Fruit fly (Drosophila melanogaster) whole organism, embryonic: Measurements from ENCODE around the gene CG13096.

Source experiments
- B-H2 ChIP-seq: fragments of 200-800 bp; sonication (Bioruptor generic); optimal IDR thresholded peaks from 2 replicates; lab custom pipeline; 2018; ENCODE audit warnings: missing biosample characterization, mild to moderate bottlenecking, missing genetic modification characterization
- C15 ChIP-seq: fragments of 200-800 bp; sonication (Bioruptor generic); IDR thresholded peaks from 3 replicates; pipeline ENCODE4 v1.3.6; 2022; ENCODE audit warnings: missing biosample characterization, missing genetic modification characterization
- CG12236 ChIP-seq: fragments of 200-800 bp; sonication (Bioruptor generic); optimal IDR thresholded peaks from 2 replicates; lab custom pipeline; 2016; ENCODE audit warnings: missing biosample characterization, missing genetic modification characterization
- CG12769 ChIP-seq: fragments of 200-800 bp; sonication (Bioruptor generic); optimal IDR thresholded peaks from 2 replicates; lab custom pipeline; 2019; ENCODE audit warnings: missing biosample characterization, mild to moderate bottlenecking, missing genetic modification characterization, moderate library complexity
- CG15073 ChIP-seq: fragments of 200-800 bp; sonication (Bioruptor generic); optimal IDR thresholded peaks from 2 replicates; lab custom pipeline; 2016; ENCODE audit warnings: missing biosample characterization, missing genetic modification characterization
- CG1603 ChIP-seq: fragments of 200-800 bp; sonication (Bioruptor generic); optimal IDR thresholded peaks from 2 replicates; lab custom pipeline; 2019; ENCODE audit warnings: missing biosample characterization, mild to moderate bottlenecking, missing genetic modification characterization, moderate library complexity
- CG17359 ChIP-seq: fragments of 200-800 bp; sonication (Bioruptor generic); optimal IDR thresholded peaks from 3 replicates; lab custom pipeline; 2018; ENCODE audit warnings: missing biosample characterization, mild to moderate bottlenecking, missing genetic modification characterization, moderate library complexity
- CG17361 ChIP-seq: fragments of 200-800 bp; sonication (Bioruptor generic); IDR thresholded peaks from 3 replicates; pipeline ENCODE4 v1.3.6; 2022; ENCODE audit warnings: missing biosample characterization, missing genetic modification characterization
- CG17912 ChIP-seq: fragments of 200-800 bp; sonication (Bioruptor generic); optimal IDR thresholded peaks from 2 replicates; lab custom pipeline; 2018; ENCODE audit warnings: missing biosample characterization, mild to moderate bottlenecking, missing genetic modification characterization
- CG32767 ChIP-seq: fragments of 200-800 bp; sonication (Bioruptor generic); IDR thresholded peaks from 2 replicates; pipeline ENCODE4 v1.3.6; 2022; ENCODE audit warnings: missing biosample characterization, missing genetic modification characterization
- CG3281 ChIP-seq: fragments of 200-800 bp; sonication (Bioruptor generic); optimal IDR thresholded peaks from 3 replicates; lab custom pipeline; 2017; ENCODE audit warnings: missing biosample characterization, mild to moderate bottlenecking, missing genetic modification characterization
- CG3407 ChIP-seq: fragments of 200-800 bp; sonication (Bioruptor generic); optimal IDR thresholded peaks from 2 replicates; lab custom pipeline; 2018; ENCODE audit warnings: missing biosample characterization, mild to moderate bottlenecking, missing genetic modification characterization
- CG4360 ChIP-seq: fragments of 200-800 bp; sonication (Bioruptor generic); IDR thresholded peaks from 2 replicates; pipeline ENCODE4 v1.3.6; 2022; ENCODE audit warnings: missing biosample characterization, missing genetic modification characterization
- CG6765 ChIP-seq: fragments of 200-800 bp; sonication (Bioruptor generic); optimal IDR thresholded peaks from 3 replicates; lab custom pipeline; 2017; ENCODE audit warnings: missing biosample characterization, mild to moderate bottlenecking, missing genetic modification characterization
- CG6791 ChIP-seq: fragments of 200-800 bp; sonication (Bioruptor generic); IDR thresholded peaks from 3 replicates; pipeline ENCODE4 v1.3.6; 2022; ENCODE audit warnings: missing biosample characterization, missing genetic modification characterization; ENCODE audit not compliant: partially characterized antibody
- CG7271 ChIP-seq: fragments of 200-800 bp; sonication (Bioruptor generic); optimal IDR thresholded peaks from 2 replicates; lab custom pipeline; 2018; ENCODE audit warnings: missing biosample characterization, mild to moderate bottlenecking, missing genetic modification characterization, moderate library complexity
- CG7556 ChIP-seq: fragments of 200-800 bp; sonication (Bioruptor generic); optimal IDR thresholded peaks from 2 replicates; lab custom pipeline; 2017; ENCODE audit warnings: missing biosample characterization, mild to moderate bottlenecking, missing genetic modification characterization
- CG8089 ChIP-seq: fragments of 200-800 bp; sonication (Bioruptor generic); optimal IDR thresholded peaks from 3 replicates; lab custom pipeline; 2016; ENCODE audit warnings: missing biosample characterization, missing genetic modification characterization
- CG8478 ChIP-seq: fragments of >200 bp; optimal IDR thresholded peaks from 2 replicates; lab custom pipeline; 2018
- CG9215 ChIP-seq: fragments of 200-800 bp; sonication (Bioruptor generic); IDR thresholded peaks from 2 replicates; pipeline ENCODE4 v1.3.6; 2022; ENCODE audit warnings: missing biosample characterization, missing genetic modification characterization
- CG9437 ChIP-seq: fragments of 200-800 bp; sonication (Bioruptor generic); optimal IDR thresholded peaks from 2 replicates; lab custom pipeline; 2018; ENCODE audit warnings: missing biosample characterization, mild to moderate bottlenecking, missing genetic modification characterization
- CG9609 ChIP-seq: fragments of 200-800 bp; sonication (Bioruptor generic); optimal IDR thresholded peaks from 3 replicates; lab custom pipeline; 2016; ENCODE audit warnings: missing biosample characterization, missing genetic modification characterization
- CkIIα-i1 ChIP-seq: fragments of 200-800 bp; sonication (Bioruptor generic); IDR thresholded peaks from 2 replicates; pipeline ENCODE4 v1.3.6; 2022; ENCODE audit warnings: missing biosample characterization, missing genetic modification characterization
- D19B ChIP-seq: fragments of 200-800 bp; sonication (Bioruptor generic); optimal IDR thresholded peaks from 2 replicates; lab custom pipeline; 2017; ENCODE audit warnings: missing biosample characterization, mild to moderate bottlenecking, missing genetic modification characterization
- Ets65A ChIP-seq: fragments of 200-800 bp; sonication (Bioruptor generic); peaks from one replicate; lab custom pipeline; 2016; ENCODE audit warnings: missing biosample characterization, missing genetic modification characterization
- Hr3 ChIP-seq: fragments of 200-800 bp; sonication (Bioruptor generic); optimal IDR thresholded peaks from 3 replicates; lab custom pipeline; 2016; ENCODE audit warnings: missing biosample characterization, missing genetic modification characterization
- Lhr ChIP-seq: fragments of 200-800 bp; sonication (Bioruptor generic); optimal IDR thresholded peaks from 3 replicates; lab custom pipeline; 2017; ENCODE audit warnings: mild to moderate bottlenecking, missing biosample characterization, missing genetic modification reagents, missing genetic modification characterization
- MBD-R2 ChIP-seq: fragments of 200-800 bp; sonication (Bioruptor generic); IDR thresholded peaks from 2 replicates; pipeline ENCODE4 v1.3.6; 2022; ENCODE audit warnings: missing biosample characterization, missing genetic modification characterization
- MTF-1 ChIP-seq: fragments of 200-800 bp; sonication (Bioruptor generic); optimal IDR thresholded peaks from 2 replicates; lab custom pipeline; 2018; ENCODE audit warnings: missing biosample characterization, mild to moderate bottlenecking, missing genetic modification characterization, borderline replicate concordance
- Nf-YB ChIP-seq: fragments of 200-800 bp; sonication (Bioruptor generic); optimal IDR thresholded peaks from 3 replicates; lab custom pipeline; 2019; ENCODE audit warnings: missing biosample characterization, mild to moderate bottlenecking, missing genetic modification characterization, moderate library complexity
- Side ChIP-seq: fragments of 200-800 bp; sonication (Bioruptor generic); optimal IDR thresholded peaks from 2 replicates; lab custom pipeline; 2016; ENCODE audit warnings: missing biosample characterization, missing genetic modification characterization
- Stat92E ChIP-seq, 3 experiments: fragments of >200 bp in 2 of 3; fragments of 200-800 bp in 1 of 3; sonication (Bioruptor generic) in 1 of 3; optimal IDR thresholded peaks; 2 replicates each; lab custom pipeline; 2017 to 2019; ENCODE audit warnings: missing biosample characterization in 3 of 3, missing genetic modification characterization in 3 of 3, mild to moderate bottlenecking in 1 of 3, moderate library complexity in 1 of 3
- TFAM ChIP-seq: fragments of 200-800 bp; sonication (Bioruptor generic); optimal IDR thresholded peaks from 2 replicates; lab custom pipeline; 2017; ENCODE audit warnings: missing biosample characterization, missing genetic modification characterization, inconsistent platforms
- YL-1 ChIP-seq: fragments of 200-800 bp; sonication (Bioruptor generic); optimal IDR thresholded peaks from 3 replicates; lab custom pipeline; 2017; ENCODE audit warnings: missing biosample characterization, mild to moderate bottlenecking, missing genetic modification characterization
- al ChIP-seq: fragments of 200-800 bp; sonication (Bioruptor generic); IDR thresholded peaks from 2 replicates; pipeline ENCODE4 v1.3.6; 2022; ENCODE audit warnings: missing biosample characterization, missing genetic modification characterization
- ase ChIP-seq: fragments of 200-800 bp; sonication (Bioruptor generic); IDR thresholded peaks from 3 replicates; pipeline ENCODE4 v1.3.6; 2022; ENCODE audit warnings: missing biosample characterization, missing genetic modification characterization
- az2 ChIP-seq: fragments of 200-800 bp; sonication (Bioruptor generic); optimal IDR thresholded peaks from 3 replicates; lab custom pipeline; 2016; ENCODE audit warnings: missing biosample characterization, missing genetic modification characterization
- dati ChIP-seq: fragments of 200-800 bp; sonication (Bioruptor generic); IDR thresholded peaks from 2 replicates; pipeline ENCODE4 v1.3.6; 2022; ENCODE audit warnings: missing biosample characterization, missing genetic modification characterization
- disco-r ChIP-seq: fragments of 200-800 bp; sonication (Bioruptor generic); optimal IDR thresholded peaks from 2 replicates; lab custom pipeline; 2016; ENCODE audit warnings: missing biosample characterization, missing genetic modification characterization
- grau ChIP-seq: fragments of 200-800 bp; optimal IDR thresholded peaks from 3 replicates; lab custom pipeline; 2019; ENCODE audit warnings: missing biosample characterization, mild to moderate bottlenecking, missing genetic modification characterization, moderate library complexity
- h ChIP-seq: fragments of >200 bp; optimal IDR thresholded peaks from 2 replicates; lab custom pipeline; 2017
- hbn ChIP-seq: fragments of 200-800 bp; sonication (Bioruptor generic); IDR thresholded peaks from 2 replicates; pipeline ENCODE4 v1.3.6; 2022; ENCODE audit warnings: missing biosample characterization, missing genetic modification characterization; ENCODE audit not compliant: partially characterized antibody
- lab ChIP-seq: fragments of 200-800 bp; sonication (Bioruptor generic); optimal IDR thresholded peaks from 3 replicates; lab custom pipeline; 2017; ENCODE audit warnings: missing biosample characterization, missing genetic modification characterization, mild to moderate bottlenecking, moderate library complexity, missing genetic modification reagents
- lmd ChIP-seq: fragments of 200-800 bp; sonication (Bioruptor generic); IDR thresholded peaks from 2 replicates; pipeline ENCODE4 v1.3.6; 2022; ENCODE audit warnings: missing biosample characterization, missing genetic modification characterization
- luna ChIP-seq: fragments of 200-800 bp; sonication (Bioruptor generic); optimal IDR thresholded peaks from 2 replicates; lab custom pipeline; 2016; ENCODE audit warnings: missing biosample characterization, missing genetic modification characterization
- pan ChIP-seq, 4 experiments: fragments of >200 bp in 3 of 4; fragments of 200-800 bp in 1 of 4; sonication (Bioruptor generic) in 1 of 4; optimal IDR thresholded peaks in 3 of 4; IDR thresholded peaks in 1 of 4; 2 replicates each; pipeline versions ENCODE4 v1.3.6 to Lab custom; 2017 to 2022; ENCODE audit warnings: missing biosample characterization in 2 of 4, missing genetic modification characterization in 2 of 4, mixed read lengths in 1 of 4
- peb ChIP-seq: fragments of 200-800 bp; sonication (Bioruptor generic); IDR thresholded peaks from 2 replicates; pipeline ENCODE4 v1.3.6; 2022; ENCODE audit warnings: missing biosample characterization, missing genetic modification characterization
- pfk ChIP-seq: fragments of 200-800 bp; sonication (Bioruptor generic); optimal IDR thresholded peaks from 2 replicates; lab custom pipeline; 2018; ENCODE audit warnings: missing biosample characterization, mild to moderate bottlenecking, missing genetic modification characterization, moderate library complexity
- prd ChIP-seq, 3 experiments: fragments of >200 bp in 2 of 3; fragments of 200-800 bp in 1 of 3; sonication (Bioruptor generic) in 1 of 3; optimal IDR thresholded peaks in 2 of 3; IDR thresholded peaks in 1 of 3; 2 replicates in 2 of 3; 3 replicates in 1 of 3; pipeline versions ENCODE4 v1.3.6 to Lab custom; 2017 to 2022; ENCODE audit warnings: missing biosample characterization in 1 of 3, missing genetic modification characterization in 1 of 3
- salm ChIP-seq: fragments of 200-800 bp; sonication (Bioruptor generic); optimal IDR thresholded peaks from 2 replicates; lab custom pipeline; 2018; ENCODE audit warnings: missing biosample characterization, mild to moderate bottlenecking, missing genetic modification characterization
- seq ChIP-seq: fragments of 200-800 bp; sonication (Bioruptor generic); IDR thresholded peaks from 2 replicates; pipeline ENCODE4 v1.3.6; 2022; ENCODE audit warnings: missing biosample characterization, missing genetic modification characterization

The CG13096 gene

dm6 chr2L:8528318-8528717 is 16.7 kb upstream of the CG13096 start, which contains the start of the genes lmgA and lmgB (continued):
- no peak for TF ChIP-seq seq (GFP tag; lab: Robert Waterston, UW)
- no peak for TF ChIP-seq CG12236 (GFP tag; lab: Kevin White, UChicago)
- TF ChIP-seq CG3407 (GFP tag; lab: Kevin White, UChicago): no peak
- no peak for TF ChIP-seq CG7556 (GFP tag; lab: Kevin White, UChicago)
- no peak for TF ChIP-seq salm (tag; lab: Kevin White, UChicago)
- peak; percentile 72 for TF ChIP-seq hbn (GFP tag; lab: Robert Waterston, UW)
- TF ChIP-seq CG15073 (GFP tag; lab: Kevin White, UChicago): no peak
- TF ChIP-seq dati (GFP tag; lab: Robert Waterston, UW): no peak
- peak; percentile 66 for TF ChIP-seq CG1603 (tag; lab: Kevin White, UChicago)
- no peak for TF ChIP-seq Side (GFP tag; lab: Kevin White, UChicago)
- TF ChIP-seq grau: peak; percentile 35
- peak; percentile 52 for TF ChIP-seq YL-1 (GFP tag; lab: Kevin White, UChicago)
- TF ChIP-seq h (lab: Kevin White, UChicago): no peak
- no peak for TF ChIP-seq D19B (GFP tag; lab: Kevin White, UChicago)
- TF ChIP-seq CG17912 (GFP tag; lab: Kevin White, UChicago): no peak
- no peak for TF ChIP-seq TFAM (GFP tag; lab: Kevin White, UChicago)
- no peak for TF ChIP-seq pfk (GFP tag; lab: Kevin White, UChicago)
- TF ChIP-seq disco-r (GFP tag; lab: Kevin White, UChicago): no peak
- no peak for TF ChIP-seq CG32767 (GFP tag; lab: Robert Waterston, UW)
- no peak for TF ChIP-seq pan (optimal IDR thresholded peaks at IDR 0.05; lab: Kevin White, UChicago)
- TF ChIP-seq pan (GFP tag; optimal IDR thresholded peaks at IDR 0.05 in 1 of 2, IDR thresholded peaks at IDR 0.05 in 1 of 2): peak in 1 of 2 experiments; percentile 47
- no peak for TF ChIP-seq CG7271 (tag; lab: Kevin White, UChicago)
- TF ChIP-seq Hr3 (GFP tag; lab: Kevin White, UChicago): peak; percentile 95
- peak; percentile 51; the same call in 1 of the 3 replicates for TF ChIP-seq CG17361 (GFP tag; lab: Robert Waterston, UW)
- peak; percentile 44 for TF ChIP-seq Lhr (GFP tag; lab: Kevin White, UChicago)
- no peak for TF ChIP-seq CG12769 (tag; lab: Kevin White, UChicago)
- TF ChIP-seq MBD-R2 (GFP tag; lab: Robert Waterston, UW): peak; percentile 70
- TF ChIP-seq CG9215 (GFP tag; lab: Robert Waterston, UW): no peak
- no peak for TF ChIP-seq Nf-YB
- no peak for TF ChIP-seq ase (GFP tag; lab: Robert Waterston, UW)
- peak; percentile 66 for TF ChIP-seq Ets65A (GFP tag; lab: Kevin White, UChicago)
- peak; percentile 15 for TF ChIP-seq CG17359 (tag; lab: Kevin White, UChicago)
- no peak for TF ChIP-seq lab (GFP tag; lab: Kevin White, UChicago)
- TF ChIP-seq CG9437: no peak
- TF ChIP-seq CG4360 (GFP tag; lab: Robert Waterston, UW): no peak
- TF ChIP-seq lmd (GFP tag; lab: Robert Waterston, UW): peak; percentile 12; the same call in 1 of the 2 replicates
- TF ChIP-seq CG8089 (GFP tag; lab: Kevin White, UChicago): no peak
- no peak for TF ChIP-seq CkIIα-i1 (GFP tag; lab: Robert Waterston, UW)
- no peak for TF ChIP-seq prd (optimal IDR thresholded peaks at IDR 0.05; lab: Kevin White, UChicago)
- TF ChIP-seq prd (GFP tag; IDR thresholded peaks at IDR 0.05; lab: Robert Waterston, UW): peak; percentile 48; the same call in 1 of the 3 replicates
- no peak for TF ChIP-seq CG3281
- TF ChIP-seq B-H2: no peak
- TF ChIP-seq al (GFP tag; lab: Robert Waterston, UW): 0 out of 2 replicates have a peak, but pooled peaks have one; percentile 27
- no peak for TF ChIP-seq CG6765 (GFP tag; lab: Kevin White, UChicago)
- no peak for TF ChIP-seq peb (GFP tag; lab: Robert Waterston, UW)
- TF ChIP-seq Stat92E (GFP tag; optimal IDR thresholded peaks at IDR 0.05; lab: Kevin White, UChicago): peak in 1 of 3 experiments; percentile 52
- TF ChIP-seq az2 (GFP tag; lab: Kevin White, UChicago): peak; percentile 45
- TF ChIP-seq luna (GFP tag; lab: Kevin White, UChicago): no peak
- TF ChIP-seq CG9609 (GFP tag; lab: Kevin White, UChicago): no peak
- no peak for TF ChIP-seq CG8478 (lab: Kevin White, UChicago)
- peak; percentile 90 for TF ChIP-seq CG6791 (GFP tag; lab: Robert Waterston, UW)
- TF ChIP-seq MTF-1 (GFP tag; lab: Kevin White, UChicago): no peak
- no peak for TF ChIP-seq C15 (GFP tag; lab: Robert Waterston, UW)
